Fruit fly (Drosophila melanogaster): ENCODE measurements around the gene Pka-R1.

The Pka-R1 gene

dm6 chr3L:20798325-20798846, 17.5 kb upstream of the Pka-R1 start, which contains the start of the genes CG3698 and tzn (continued):
- TF ChIP-seq dpn (GFP tag; optimal IDR thresholded peaks at IDR 0.05) (peak; percentile 78 to 93), salm (tag; optimal IDR thresholded peaks at IDR 0.05) (peak; percentile 87), Eip74EF (GFP tag; optimal IDR thresholded peaks at IDR 0.05) (no peak), Sox102F (GFP tag; optimal IDR thresholded peaks at IDR 0.05) (no peak), Lhr (GFP tag; optimal IDR thresholded peaks at IDR 0.05) (peak; percentile 99), Atf-2 (GFP tag; optimal IDR thresholded peaks at IDR 0.05) (peak; percentile 78), tx (GFP tag; optimal IDR thresholded peaks at IDR 0.05) (peak; percentile 54), Sry-δ (GFP tag; optimal IDR thresholded peaks at IDR 0.05) (peak; percentile 58), CG12769 (tag; optimal IDR thresholded peaks at IDR 0.05) (no peak), Spps (tag; optimal IDR thresholded peaks at IDR 0.05) (peak; percentile 79), scrt (GFP tag; optimal IDR thresholded peaks at IDR 0.05) (no peak), CG8281 (tag; optimal IDR thresholded peaks at IDR 0.05) (peak; percentile 74), sens-2 (GFP tag; IDR thresholded peaks at IDR 0.05) (peak; percentile 95), ase (GFP tag; IDR thresholded peaks at IDR 0.05) (peak; percentile 95), CG4820 (GFP tag; optimal IDR thresholded peaks at IDR 0.05) (peak; percentile 87), H2.0 (GFP tag; IDR thresholded peaks at IDR 0.05) (peak; percentile 91), NC2β (GFP tag; optimal IDR thresholded peaks at IDR 0.05) (peak; percentile 84), nerfin-2 (GFP tag; IDR thresholded peaks at IDR 0.05; ENCODE audit: partially characterized antibody) (no peak), z (GFP tag; IDR thresholded peaks at IDR 0.05) (peak; percentile 55; the same call in 1 of the 3 replicates), CG1792 (GFP tag; optimal IDR thresholded peaks at IDR 0.05) (peak; percentile 68), mirr (GFP tag; optimal IDR thresholded peaks at IDR 0.05) (peak; percentile 93), Drgx (GFP tag; IDR thresholded peaks at IDR 0.05) (peak; percentile 47; the same call in 1 of the 2 replicates), grau (tag; optimal IDR thresholded peaks at IDR 0.05) (peak; percentile 84), Dad (GFP tag; optimal IDR thresholded peaks at IDR 0.05) (peak; percentile 88), pzg (GFP tag; optimal IDR thresholded peaks at IDR 0.05) (peak; percentile 81), lmd (GFP tag; IDR thresholded peaks at IDR 0.05) (peak; percentile 87), CG11398 (GFP tag; optimal IDR thresholded peaks at IDR 0.05) (peak; percentile 84), klu (GFP tag; IDR thresholded peaks at IDR 0.05) (peak; percentile 80), CG6854 (GFP tag; optimal IDR thresholded peaks at IDR 0.05) (peak; percentile 88), prd (optimal IDR thresholded peaks at IDR 0.05) (no peak), prd (GFP tag; IDR thresholded peaks at IDR 0.05) (peak; percentile 85), usp (GFP tag; optimal IDR thresholded peaks at IDR 0.05) (no peak), CG10462 (GFP tag; optimal IDR thresholded peaks at IDR 0.05) (peak; percentile 82), Nf-YC (tag; optimal IDR thresholded peaks at IDR 0.05) (peak; percentile 69), CG17385 (GFP tag; optimal IDR thresholded peaks at IDR 0.05) (peak; percentile 89), CG15696 (tag; optimal IDR thresholded peaks at IDR 0.05) (peak; percentile 72), oc (tag; optimal IDR thresholded peaks at IDR 0.05) (no peak), maf-S (GFP tag; optimal IDR thresholded peaks at IDR 0.05) (peak; percentile 83), D19A (tag; optimal IDR thresholded peaks at IDR 0.05) (peak; percentile 71), Jarid2 (GFP tag; optimal IDR thresholded peaks at IDR 0.05) (peak; percentile 90), h (optimal IDR thresholded peaks at IDR 0.05) (no peak), cato (GFP tag; optimal IDR thresholded peaks at IDR 0.05; ENCODE audit: borderline replicate concordance) (peak; percentile 91), CG9797 (GFP tag; optimal IDR thresholded peaks at IDR 0.05) (peak; percentile 91), Awh (GFP tag; IDR thresholded peaks at IDR 0.05) (peak; percentile 92), CG11695 (GFP tag; IDR thresholded peaks at IDR 0.05) (peak; percentile 76), CG3838 (GFP tag; optimal IDR thresholded peaks at IDR 0.05) (peak; percentile 82), CG3726 (GFP tag; IDR thresholded peaks at IDR 0.05) (peak; percentile 89), chif (GFP tag; optimal IDR thresholded peaks at IDR 0.05) (peak; percentile 79 to 87), exex (tag; optimal IDR thresholded peaks at IDR 0.05) (peak; percentile 84), fd96Cb (tag; optimal IDR thresholded peaks at IDR 0.05) (peak; percentile 79), CTCF (GFP tag; optimal IDR thresholded peaks at IDR 0.05) (peak; percentile 94)
